Worm (Caenorhabditis elegans): Measurements from ENCODE around the gene Y43F8B.20.

ce11 chrV:19533480-19533879 lies 16.1 kb downstream of the Y43F8B.20 start:
- no peak for TF ChIP-seq F49E8.2 (tag; optimal IDR thresholded peaks at IDR 0.05; ENCODE audit: insufficient read depth)
- TF ChIP-seq Y56A3A.18 (GFP tag; IDR thresholded peaks at IDR 0.05): no peak
- no peak for TF ChIP-seq lin-54 (GFP tag; optimal IDR thresholded peaks at IDR 0.05)
- TF ChIP-seq madf-6 (GFP tag; IDR thresholded peaks at IDR 0.05): no peak
- TF ChIP-seq pha-4 (tag; optimal IDR thresholded peaks at IDR 0.05): no peak
- no peak for TF ChIP-seq nhr-27 (tag; optimal IDR thresholded peaks at IDR 0.05)
- TF ChIP-seq B0035.1 (tag; optimal IDR thresholded peaks at IDR 0.05): no peak
- no peak for TF ChIP-seq ztf-28 (GFP tag; IDR thresholded peaks at IDR 0.05)
- no peak for TF ChIP-seq unc-130 (GFP tag; optimal IDR thresholded peaks at IDR 0.05)
- TF ChIP-seq cebp-2 (GFP tag; IDR thresholded peaks at IDR 0.05): no peak
- no peak for TF ChIP-seq ama-1 (optimal IDR thresholded peaks at IDR 0.05)
- TF ChIP-seq ama-1 (GFP tag; optimal IDR thresholded peaks at IDR 0.05): no peak

Measured in whole organism, young adult.